Worm (Caenorhabditis elegans) whole organism, late embryonic: Measurements from ENCODE around the gene glct-6.

ENCODE experiments used
- C08G9.2 ChIP-seq: sonication (generic microtip); optimal IDR thresholded peaks from 2 replicates; lab custom pipeline; 2016; ENCODE audit warnings: mild to moderate bottlenecking, missing genetic modification characterization, moderate library complexity, missing compliant biosample characterization
- C38D4.7 ChIP-seq: fragments of 200-800 bp; sonication (Bioruptor generic); optimal IDR thresholded peaks from 2 replicates; lab custom pipeline; 2018; ENCODE audit warnings: mild to moderate bottlenecking, missing genetic modification characterization, moderate library complexity, missing compliant biosample characterization
- K02D7.2 ChIP-seq: sonication (generic microtip); optimal IDR thresholded peaks from 2 replicates; lab custom pipeline; 2017; ENCODE audit warnings: mild to moderate bottlenecking, missing genetic modification characterization, missing compliant biosample characterization
- K09A11.1 ChIP-seq: sonication (generic microtip); optimal IDR thresholded peaks from 2 replicates; lab custom pipeline; 2017; ENCODE audit warnings: antibody characterized with exemption, mild to moderate bottlenecking, missing genetic modification characterization, missing compliant biosample characterization; ENCODE audit not compliant: insufficient read depth
- T23F11.4 ChIP-seq: fragments of 200-800 bp; sonication (Bioruptor generic); optimal IDR thresholded peaks from 2 replicates; lab custom pipeline; 2018; ENCODE audit warnings: mild to moderate bottlenecking, missing genetic modification characterization, missing compliant biosample characterization
- Y22D7AL.16 ChIP-seq: sonication (generic microtip); optimal IDR thresholded peaks from 2 replicates; lab custom pipeline; 2016; ENCODE audit warnings: missing genetic modification characterization, missing compliant biosample characterization
- ahr-1 ChIP-seq: sonication (generic microtip); optimal IDR thresholded peaks from 2 replicates; lab custom pipeline; 2016; ENCODE audit warnings: missing genetic modification characterization, missing compliant biosample characterization
- ceh-14 ChIP-seq: sonication (generic microtip); optimal IDR thresholded peaks from 2 replicates; lab custom pipeline; 2016; ENCODE audit warnings: missing genotype, missing genetic modification characterization, missing compliant biosample characterization
- ceh-22 ChIP-seq: sonication (generic microtip); optimal IDR thresholded peaks from 2 replicates; lab custom pipeline; 2017; ENCODE audit warnings: missing biosample characterization, missing genetic modification characterization
- ceh-30 ChIP-seq: fragments of 150-350 bp; optimal IDR thresholded peaks from 2 replicates; lab custom pipeline; 2014; ENCODE audit warnings: missing biosample characterization, missing genetic modification characterization
- ceh-31 ChIP-seq: sonication (generic microtip); optimal IDR thresholded peaks from 2 replicates; lab custom pipeline; 2016; ENCODE audit warnings: missing genetic modification characterization, missing compliant biosample characterization
- ceh-34 ChIP-seq: sonication (generic microtip); optimal IDR thresholded peaks from 2 replicates; lab custom pipeline; 2016; ENCODE audit warnings: mild to moderate bottlenecking, missing genetic modification characterization, missing compliant biosample characterization
- ceh-45 ChIP-seq: fragments of 200-800 bp; sonication (Bioruptor generic); IDR thresholded peaks from 2 replicates; pipeline ENCODE4 v1.3.6; 2022; ENCODE audit warnings: missing genetic modification reagents, missing genetic modification characterization, missing compliant biosample characterization
- ceh-6 ChIP-seq: fragments of 200-800 bp; sonication (Bioruptor generic); optimal IDR thresholded peaks from 2 replicates; lab custom pipeline; 2018; ENCODE audit warnings: mild to moderate bottlenecking, missing genetic modification characterization, missing compliant biosample characterization
- che-1 ChIP-seq: sonication (generic microtip); optimal IDR thresholded peaks from 2 replicates; lab custom pipeline; 2016; ENCODE audit warnings: mild to moderate bottlenecking, missing genetic modification characterization, missing compliant biosample characterization
- dmd-4 ChIP-seq: sonication (generic microtip); optimal IDR thresholded peaks from 2 replicates; lab custom pipeline; 2016; ENCODE audit warnings: borderline replicate concordance, missing genetic modification characterization, missing compliant biosample characterization
- dve-1 ChIP-seq: sonication (generic microtip); optimal IDR thresholded peaks from 2 replicates; lab custom pipeline; 2017; ENCODE audit warnings: antibody characterized with exemption, mild to moderate bottlenecking, missing genetic modification characterization, missing compliant biosample characterization
- elt-2 ChIP-seq: sonication (generic microtip); optimal IDR thresholded peaks from 2 replicates; lab custom pipeline; 2016; ENCODE audit warnings: missing genetic modification reagents, missing genetic modification characterization, missing compliant biosample characterization
- ets-4 ChIP-seq: sonication (generic microtip); optimal IDR thresholded peaks from 2 replicates; lab custom pipeline; 2016; ENCODE audit warnings: missing genetic modification characterization, missing compliant biosample characterization
- fax-1 ChIP-seq: sonication (generic microtip); optimal IDR thresholded peaks from 2 replicates; lab custom pipeline; 2016; ENCODE audit warnings: missing genotype, missing genetic modification characterization, missing compliant biosample characterization
- fkh-6 ChIP-seq: sonication (generic microtip); optimal IDR thresholded peaks from 2 replicates; lab custom pipeline; 2016; ENCODE audit warnings: missing genetic modification characterization, missing compliant biosample characterization
- gmeb-2 ChIP-seq: sonication (generic microtip); optimal IDR thresholded peaks from 2 replicates; lab custom pipeline; 2016; ENCODE audit warnings: missing genetic modification characterization, inconsistent platforms, missing compliant biosample characterization
- hlh-13 ChIP-seq: fragments of 200-800 bp; sonication (Bioruptor generic); optimal IDR thresholded peaks from 2 replicates; lab custom pipeline; 2018; ENCODE audit warnings: mild to moderate bottlenecking, missing genetic modification characterization, missing compliant biosample characterization
- hlh-15 ChIP-seq: sonication (generic microtip); optimal IDR thresholded peaks from 2 replicates; lab custom pipeline; 2016; ENCODE audit warnings: missing genetic modification characterization, missing compliant biosample characterization
- hlh-8 ChIP-seq: sonication (generic microtip); optimal IDR thresholded peaks from 2 replicates; lab custom pipeline; 2016; ENCODE audit warnings: missing genotype, missing genetic modification characterization, missing compliant biosample characterization
- madf-2 ChIP-seq: sonication (generic microtip); optimal IDR thresholded peaks from 2 replicates; lab custom pipeline; 2017; ENCODE audit warnings: missing genetic modification characterization, missing compliant biosample characterization
- nfya-1 ChIP-seq: sonication (generic microtip); optimal IDR thresholded peaks from 2 replicates; lab custom pipeline; 2017; ENCODE audit warnings: missing genetic modification characterization, mild to moderate bottlenecking, missing compliant biosample characterization, antibody characterized with exemption, moderate library complexity
- pag-3 ChIP-seq: sonication (generic microtip); optimal IDR thresholded peaks from 2 replicates; lab custom pipeline; 2016; ENCODE audit warnings: missing compliant biosample characterization, missing genetic modification characterization, borderline replicate concordance
- pax-1 ChIP-seq: fragments of 150-350 bp; optimal IDR thresholded peaks from 2 replicates; lab custom pipeline; 2014; ENCODE audit warnings: missing biosample characterization, missing genetic modification characterization
- pha-2 ChIP-seq: sonication (generic microtip); optimal IDR thresholded peaks from 2 replicates; lab custom pipeline; 2017; ENCODE audit warnings: mild to moderate bottlenecking, missing genetic modification characterization, missing compliant biosample characterization
- pha-4 ChIP-seq: fragments of 150-350 bp; optimal IDR thresholded peaks from 2 replicates; lab custom pipeline; 2018; ENCODE audit warnings: missing biosample characterization, missing genetic modification reagents, missing genetic modification characterization
- pqm-1 ChIP-seq: sonication (generic microtip); optimal IDR thresholded peaks from 2 replicates; lab custom pipeline; 2016; ENCODE audit warnings: missing genetic modification characterization, missing compliant biosample characterization
- ref-2 ChIP-seq: sonication (generic microtip); optimal IDR thresholded peaks from 2 replicates; lab custom pipeline; 2016; ENCODE audit warnings: missing genetic modification characterization, missing compliant biosample characterization
- sox-4 ChIP-seq: sonication (generic microtip); optimal IDR thresholded peaks from 2 replicates; lab custom pipeline; 2017; ENCODE audit warnings: mild to moderate bottlenecking, missing genetic modification characterization, inconsistent platforms, missing compliant biosample characterization
- syd-9 ChIP-seq: sonication (generic microtip); optimal IDR thresholded peaks from 2 replicates; lab custom pipeline; 2016; ENCODE audit warnings: mild to moderate bottlenecking, missing genetic modification characterization, moderate library complexity, missing compliant biosample characterization
- tbx-2 ChIP-seq: sonication (generic microtip); optimal IDR thresholded peaks from 2 replicates; lab custom pipeline; 2016; ENCODE audit warnings: missing genetic modification characterization, missing compliant biosample characterization
- tbx-7 ChIP-seq: sonication (generic microtip); optimal IDR thresholded peaks from 2 replicates; lab custom pipeline; 2016; ENCODE audit warnings: missing genotype, missing genetic modification characterization, missing compliant biosample characterization
- ttx-3 ChIP-seq: sonication (generic microtip); optimal IDR thresholded peaks from 2 replicates; lab custom pipeline; 2016; ENCODE audit warnings: missing genetic modification reagents, missing genetic modification characterization, missing compliant biosample characterization
- unc-55 ChIP-seq: sonication (generic microtip); optimal IDR thresholded peaks from 2 replicates; lab custom pipeline; 2017; ENCODE audit warnings: missing biosample characterization, missing genetic modification reagents, missing genetic modification characterization
- zip-5 ChIP-seq: sonication (generic microtip); optimal IDR thresholded peaks from 2 replicates; lab custom pipeline; 2016; ENCODE audit warnings: missing genetic modification characterization, missing compliant biosample characterization

glct-6 gene

ce11 chrIV:3742426-3742839 lies 41.6 kb upstream of the glct-6 start (continued):
- TF ChIP-seq che-1 (tag; lab: Kevin White, UChicago) (no peak), nfya-1 (tag; lab: Kevin White, UChicago) (peak; percentile 94), fax-1 (tag; lab: Kevin White, UChicago) (no peak), ceh-22 (tag; lab: Kevin White, UChicago) (no peak), madf-2 (tag; lab: Kevin White, UChicago) (no peak), fkh-6 (tag; lab: Kevin White, UChicago) (no peak), tbx-2 (tag; lab: Kevin White, UChicago) (peak; percentile 64), T23F11.4 (GFP tag; lab: Kevin White, UChicago) (no peak), C08G9.2 (tag; lab: Kevin White, UChicago) (no peak), hlh-15 (tag; lab: Kevin White, UChicago) (no peak), ttx-3 (tag; lab: Kevin White, UChicago) (no peak), ceh-30 (tag; lab: Kevin White, UChicago) (no peak), pqm-1 (no peak)

ce11 chrIV:3743748-3744147 lies 40.3 kb upstream of the glct-6 start, which contains the start of gene siah-1:
Gene siah-1 (plus strand): TSS chrIV:3744048.
- TF ChIP-seq ceh-31 (no peak), madf-2 (tag; lab: Kevin White, UChicago) (no peak), T23F11.4 (GFP tag; lab: Kevin White, UChicago) (no peak), K02D7.2 (tag; lab: Kevin White, UChicago) (no peak), gmeb-2 (tag; lab: Kevin White, UChicago) (no peak), dve-1 (no peak), elt-2 (tag; lab: Kevin White, UChicago) (no peak), ceh-22 (tag; lab: Kevin White, UChicago) (no peak), ttx-3 (tag; lab: Kevin White, UChicago) (no peak), pha-4 (tag; lab: Kevin White, UChicago) (no peak), K09A11.1 (tag; lab: Kevin White, UChicago) (no peak), ets-4 (tag; lab: Kevin White, UChicago) (no peak), pha-2 (tag; lab: Kevin White, UChicago) (no peak), ahr-1 (tag; lab: Kevin White, UChicago) (no peak), ceh-6 (GFP tag; lab: Kevin White, UChicago) (no peak), tbx-7 (no peak), ceh-14 (tag; lab: Kevin White, UChicago) (no peak), Y22D7AL.16 (no peak)
- TF ChIP-seq, all 69 proteins: peak for 0

ce11 chrIV:3745806-3746205 lies 38.2 kb upstream of the glct-6 start:
- no peak for TF ChIP-seq pax-1
- TF ChIP-seq che-1 (tag; lab: Kevin White, UChicago) = no peak
- TF ChIP-seq syd-9 = no peak

- TF ChIP-seq hlh-13 (GFP tag; lab: Kevin White, UChicago) = no peak
- no peak for TF ChIP-seq T23F11.4 (GFP tag; lab: Kevin White, UChicago)
- TF ChIP-seq unc-55 (GFP tag; lab: Kevin White, UChicago) = no peak
- no peak for TF ChIP-seq K02D7.2 (tag; lab: Kevin White, UChicago)
- no peak for TF ChIP-seq pax-1
These were observed 33.0 kb upstream of the glct-6 start, which contains the start of gene ugt-45 for ce11 chrIV:3751001-3751400. Gene ugt-45 (minus strand): TSS chrIV:3751101.

- TF ChIP-seq ceh-34 (tag; lab: Kevin White, UChicago) (no peak), ttx-3 (tag; lab: Kevin White, UChicago) (no peak), pag-3 (tag; lab: Kevin White, UChicago) (no peak), tbx-2 (tag; lab: Kevin White, UChicago) (no peak), zip-5 (tag; lab: Kevin White, UChicago) (no peak), sox-4 (tag; lab: Kevin White, UChicago) (no peak), T23F11.4 (GFP tag; lab: Kevin White, UChicago) (no peak), ceh-45 (GFP tag; lab: Robert Waterston, UW) (no peak), dmd-4 (tag; lab: Kevin White, UChicago) (no peak), C38D4.7 (GFP tag; lab: Kevin White, UChicago) (no peak), ets-4 (tag; lab: Kevin White, UChicago) (no peak), pha-2 (tag; lab: Kevin White, UChicago) (no peak), ceh-31 (no peak), ref-2 (no peak), hlh-8 (tag; lab: Kevin White, UChicago) (no peak)
These were observed 31.7 kb upstream of the glct-6 start for ce11 chrIV:3752276-3752675.
